Fruit fly (Drosophila melanogaster) whole organism, embryonic: Measurements from ENCODE around the gene CG4382.

Experiments
- Atf6 ChIP-seq: fragments of 200-800 bp; sonication (Bioruptor generic); IDR thresholded peaks from 2 replicates; pipeline ENCODE4 v1.3.6; 2022; ENCODE audit warnings: missing biosample characterization, missing genetic modification characterization
- CG12744 ChIP-seq: fragments of 200-800 bp; sonication (Bioruptor generic); optimal IDR thresholded peaks from 2 replicates; lab custom pipeline; 2016; ENCODE audit warnings: missing biosample characterization, missing genetic modification characterization
- CG12942 ChIP-seq: fragments of 200-800 bp; sonication (Bioruptor generic); optimal IDR thresholded peaks from 3 replicates; lab custom pipeline; 2016; ENCODE audit warnings: missing biosample characterization, missing genetic modification characterization
- CG13624 ChIP-seq: fragments of 200-800 bp; sonication (Bioruptor generic); optimal IDR thresholded peaks from 2 replicates; lab custom pipeline; 2016; ENCODE audit warnings: missing biosample characterization, missing genetic modification characterization
- CG14710 ChIP-seq: fragments of 200-800 bp; sonication (Bioruptor generic); optimal IDR thresholded peaks from 3 replicates; lab custom pipeline; 2019; ENCODE audit warnings: missing biosample characterization, mild to moderate bottlenecking, missing genetic modification characterization, moderate library complexity
- CG14965 ChIP-seq: fragments of 200-800 bp; sonication (Bioruptor generic); optimal IDR thresholded peaks from 2 replicates; lab custom pipeline; 2016; ENCODE audit warnings: missing biosample characterization, missing genetic modification characterization, borderline replicate concordance
- CG1603 ChIP-seq: fragments of 200-800 bp; sonication (Bioruptor generic); optimal IDR thresholded peaks from 2 replicates; lab custom pipeline; 2019; ENCODE audit warnings: missing biosample characterization, mild to moderate bottlenecking, missing genetic modification characterization, moderate library complexity
- CG3065 ChIP-seq: fragments of 200-800 bp; sonication (Bioruptor generic); optimal IDR thresholded peaks from 2 replicates; lab custom pipeline; 2016; ENCODE audit warnings: missing biosample characterization, missing genetic modification characterization
- CG4282 ChIP-seq: fragments of 200-800 bp; sonication (Bioruptor generic); optimal IDR thresholded peaks from 2 replicates; lab custom pipeline; 2016; ENCODE audit warnings: missing biosample characterization, missing genetic modification characterization
- CG6254 ChIP-seq: fragments of 200-800 bp; sonication (Bioruptor generic); optimal IDR thresholded peaks from 3 replicates; lab custom pipeline; 2017; ENCODE audit warnings: mild to moderate bottlenecking, missing biosample characterization, missing genetic modification reagents, missing genetic modification characterization
- CG6272 ChIP-seq: fragments of 200-800 bp; sonication (Bioruptor generic); IDR thresholded peaks from 2 replicates; pipeline ENCODE4 v1.3.6; 2022; ENCODE audit warnings: missing biosample characterization, missing genetic modification characterization
- CG7987 ChIP-seq: fragments of 200-800 bp; sonication (Bioruptor generic); optimal IDR thresholded peaks from 2 replicates; lab custom pipeline; 2018; ENCODE audit warnings: missing biosample characterization, mild to moderate bottlenecking, missing genetic modification characterization, moderate library complexity
- CG8290 ChIP-seq, 3 experiments: fragments of 200-800 bp; sonication (Bioruptor generic); optimal IDR thresholded peaks; 2 replicates each; lab custom pipeline; 2016 to 2019; ENCODE audit warnings: missing biosample characterization in 3 of 3, missing genetic modification characterization in 3 of 3, mild to moderate bottlenecking in 2 of 3, moderate library complexity in 1 of 3
- CG9437 ChIP-seq: fragments of 200-800 bp; sonication (Bioruptor generic); optimal IDR thresholded peaks from 2 replicates; lab custom pipeline; 2018; ENCODE audit warnings: missing biosample characterization, mild to moderate bottlenecking, missing genetic modification characterization
- CG9609 ChIP-seq: fragments of 200-800 bp; sonication (Bioruptor generic); optimal IDR thresholded peaks from 3 replicates; lab custom pipeline; 2016; ENCODE audit warnings: missing biosample characterization, missing genetic modification characterization
- CrebB ChIP-seq: fragments of 200-800 bp; sonication (Bioruptor generic); optimal IDR thresholded peaks from 3 replicates; lab custom pipeline; 2018; ENCODE audit warnings: missing biosample characterization, mild to moderate bottlenecking, missing genetic modification characterization
- Dbx ChIP-seq: fragments of 200-800 bp; sonication (Bioruptor generic); IDR thresholded peaks from 3 replicates; pipeline ENCODE4 v1.3.6; 2022; ENCODE audit warnings: missing biosample characterization, missing genetic modification characterization
- Dip3 ChIP-seq: fragments of 200-800 bp; sonication (Bioruptor generic); optimal IDR thresholded peaks from 3 replicates; lab custom pipeline; 2016; ENCODE audit warnings: missing biosample characterization, missing genetic modification characterization
- ERR ChIP-seq: fragments of 200-800 bp; sonication (Bioruptor generic); optimal IDR thresholded peaks from 2 replicates; lab custom pipeline; 2016; ENCODE audit warnings: missing biosample characterization, missing genetic modification characterization
- Eip74EF ChIP-seq, 2 experiments: fragments of 200-800 bp in 1 of 2; fragments of >200 bp in 1 of 2; sonication (Bioruptor generic) in 1 of 2; optimal IDR thresholded peaks; 2 replicates each; lab custom pipeline; 2017 to 2019; ENCODE audit warnings: missing biosample characterization in 2 of 2, missing genetic modification characterization in 2 of 2, mild to moderate bottlenecking in 1 of 2, moderate library complexity in 1 of 2
- H2.0 ChIP-seq: fragments of 200-800 bp; sonication (Bioruptor generic); IDR thresholded peaks from 2 replicates; pipeline ENCODE4 v1.3.6; 2022; ENCODE audit warnings: missing biosample characterization, missing genetic modification characterization
- HLH4C ChIP-seq: fragments of 200-800 bp; sonication (Bioruptor generic); IDR thresholded peaks from 3 replicates; pipeline ENCODE4 v1.3.6; 2022; ENCODE audit warnings: missing biosample characterization, missing genetic modification characterization; ENCODE audit not compliant: partially characterized antibody
- Max ChIP-seq: fragments of 200-800 bp; sonication (Bioruptor generic); optimal IDR thresholded peaks from 2 replicates; lab custom pipeline; 2016; ENCODE audit warnings: missing biosample characterization, mild to moderate bottlenecking, missing genetic modification characterization
- Rx ChIP-seq: fragments of 200-800 bp; sonication (Bioruptor generic); IDR thresholded peaks from 2 replicates; pipeline ENCODE4 v1.3.6; 2022; ENCODE audit warnings: missing biosample characterization, missing genetic modification characterization
- Scr ChIP-seq: fragments of 200-800 bp; sonication (Bioruptor generic); IDR thresholded peaks from 2 replicates; pipeline ENCODE4 v1.3.6; 2022; ENCODE audit warnings: missing biosample characterization, missing genetic modification characterization; ENCODE audit not compliant: partially characterized antibody
- Spps ChIP-seq: fragments of 200-800 bp; sonication (Bioruptor generic); optimal IDR thresholded peaks from 2 replicates; lab custom pipeline; 2018; ENCODE audit warnings: missing biosample characterization, mild to moderate bottlenecking, missing genetic modification characterization
- Sry-β ChIP-seq: fragments of 200-800 bp; sonication (Bioruptor generic); optimal IDR thresholded peaks from 2 replicates; lab custom pipeline; 2018; ENCODE audit warnings: missing biosample characterization, mild to moderate bottlenecking, missing genetic modification characterization, moderate library complexity
- Tbp ChIP-seq: fragments of >200 bp; optimal IDR thresholded peaks from 2 replicates; lab custom pipeline; 2018; ENCODE audit warnings: missing biosample characterization, missing genetic modification characterization
- Usf ChIP-seq: fragments of 200-800 bp; sonication (Bioruptor generic); optimal IDR thresholded peaks from 2 replicates; lab custom pipeline; 2017; ENCODE audit warnings: missing genotype, missing biosample characterization, missing genetic modification characterization
- bcd ChIP-seq: fragments of 200-800 bp; sonication (Bioruptor generic); optimal IDR thresholded peaks from 2 replicates; lab custom pipeline; 2017; ENCODE audit warnings: missing biosample characterization, mild to moderate bottlenecking, missing genetic modification characterization
- cad ChIP-seq: fragments of >200 bp; optimal IDR thresholded peaks from 2 replicates; lab custom pipeline; 2017; ENCODE audit warnings: missing biosample characterization, missing genetic modification characterization
- chm ChIP-seq: fragments of 200-800 bp; sonication (Bioruptor generic); IDR thresholded peaks from 2 replicates; pipeline ENCODE4 v1.3.6; 2022; ENCODE audit warnings: missing biosample characterization, missing genetic modification characterization
- crp ChIP-seq, 2 experiments: fragments of 200-800 bp; sonication (Bioruptor generic); optimal IDR thresholded peaks; 2 replicates in 1 of 2; 3 replicates in 1 of 2; lab custom pipeline; 2017; ENCODE audit warnings: missing biosample characterization in 2 of 2, missing genetic modification characterization in 2 of 2, mild to moderate bottlenecking in 1 of 2, moderate library complexity in 1 of 2
- dan ChIP-seq: fragments of 200-800 bp; sonication (Bioruptor generic); IDR thresholded peaks from 2 replicates; pipeline ENCODE4 v1.3.6; 2022; ENCODE audit warnings: missing biosample characterization, missing genetic modification characterization
- disco-r ChIP-seq: fragments of 200-800 bp; sonication (Bioruptor generic); optimal IDR thresholded peaks from 2 replicates; lab custom pipeline; 2016; ENCODE audit warnings: missing biosample characterization, missing genetic modification characterization
- fd102C ChIP-seq: fragments of 200-800 bp; sonication (Bioruptor generic); optimal IDR thresholded peaks from 2 replicates; lab custom pipeline; 2018; ENCODE audit warnings: missing biosample characterization, mild to moderate bottlenecking, missing genetic modification characterization, moderate library complexity
- gro ChIP-seq: fragments of 200-800 bp; sonication (Bioruptor generic); optimal IDR thresholded peaks from 2 replicates; lab custom pipeline; 2016; ENCODE audit warnings: missing biosample characterization, missing genetic modification characterization
- ham ChIP-seq: fragments of 200-800 bp; sonication (Bioruptor generic); IDR thresholded peaks from 2 replicates; pipeline ENCODE4 v1.3.6; 2022; ENCODE audit warnings: missing biosample characterization, missing genetic modification characterization
- lbe ChIP-seq: fragments of 200-800 bp; sonication (Bioruptor generic); optimal IDR thresholded peaks from 2 replicates; lab custom pipeline; 2016; ENCODE audit warnings: missing biosample characterization, mild to moderate bottlenecking, missing genetic modification characterization
- lilli ChIP-seq: fragments of 200-800 bp; sonication (Bioruptor generic); optimal IDR thresholded peaks from 3 replicates; lab custom pipeline; 2016; ENCODE audit warnings: missing biosample characterization, missing genetic modification characterization
- luna ChIP-seq: fragments of 200-800 bp; sonication (Bioruptor generic); optimal IDR thresholded peaks from 2 replicates; lab custom pipeline; 2016; ENCODE audit warnings: missing biosample characterization, missing genetic modification characterization
- maf-S ChIP-seq: fragments of 200-800 bp; sonication (Bioruptor generic); optimal IDR thresholded peaks from 2 replicates; lab custom pipeline; 2016; ENCODE audit warnings: missing biosample characterization, missing genetic modification characterization
- nau ChIP-seq: fragments of 200-800 bp; sonication (Bioruptor generic); optimal IDR thresholded peaks from 3 replicates; lab custom pipeline; 2017; ENCODE audit warnings: missing biosample characterization, mild to moderate bottlenecking, missing genetic modification characterization, missing genetic modification reagents
- pfk ChIP-seq: fragments of 200-800 bp; sonication (Bioruptor generic); optimal IDR thresholded peaks from 2 replicates; lab custom pipeline; 2018; ENCODE audit warnings: missing biosample characterization, mild to moderate bottlenecking, missing genetic modification characterization, moderate library complexity
- pho ChIP-seq: fragments of 200-800 bp; sonication (Bioruptor generic); optimal IDR thresholded peaks from 2 replicates; lab custom pipeline; 2016; ENCODE audit warnings: missing biosample characterization, missing genetic modification characterization
- rib ChIP-seq: fragments of 200-800 bp; sonication (Bioruptor generic); IDR thresholded peaks from 2 replicates; pipeline ENCODE4 v1.3.6; 2022; ENCODE audit warnings: missing biosample characterization, missing genetic modification characterization
- seq ChIP-seq: fragments of 200-800 bp; sonication (Bioruptor generic); IDR thresholded peaks from 2 replicates; pipeline ENCODE4 v1.3.6; 2022; ENCODE audit warnings: missing biosample characterization, missing genetic modification characterization
- so ChIP-seq: fragments of 200-800 bp; sonication (Bioruptor generic); IDR thresholded peaks from 3 replicates; pipeline ENCODE4 v1.3.6; 2022; ENCODE audit warnings: missing biosample characterization, missing genetic modification characterization
- tio ChIP-seq: fragments of 200-800 bp; sonication (Bioruptor generic); optimal IDR thresholded peaks from 2 replicates; lab custom pipeline; 2017; ENCODE audit warnings: missing biosample characterization, missing genetic modification characterization, inconsistent platforms
- usp ChIP-seq: fragments of >200 bp; optimal IDR thresholded peaks from 2 replicates; lab custom pipeline; 2017; ENCODE audit warnings: missing biosample characterization, missing genetic modification characterization
- zf30C ChIP-seq: fragments of 200-800 bp; sonication (Bioruptor generic); optimal IDR thresholded peaks from 3 replicates; lab custom pipeline; 2018; ENCODE audit warnings: missing biosample characterization, mild to moderate bottlenecking, missing genetic modification characterization

Gene CG4382

dm6 chr2L:9598390-9598789, 2.3 kb downstream of the CG4382 start (continued):
- TF ChIP-seq Max (GFP tag; lab: Kevin White, UChicago): peak; percentile 29
- TF ChIP-seq CG1603 (tag; lab: Kevin White, UChicago): peak; percentile 78
- no peak for TF ChIP-seq Dip3 (GFP tag; lab: Kevin White, UChicago)
- TF ChIP-seq maf-S (GFP tag; lab: Kevin White, UChicago): no peak
- TF ChIP-seq CrebB: no peak
- TF ChIP-seq CG6254: peak; percentile 70
- peak; percentile 35 for TF ChIP-seq CG8290 (GFP tag; optimal IDR thresholded peaks at IDR 0.05; lab: Kevin White, UChicago)
- peak in 1 of 2 experiments; percentile 20 for TF ChIP-seq CG8290 (tag; optimal IDR thresholded peaks at IDR 0.05; lab: Kevin White, UChicago)
- TF ChIP-seq lilli (GFP tag; lab: Kevin White, UChicago): no peak
- peak; percentile 28; the same call in 1 of the 2 replicates for TF ChIP-seq Atf6
- no peak for TF ChIP-seq gro (GFP tag; lab: Kevin White, UChicago)
- peak; percentile 66 for TF ChIP-seq zf30C (GFP tag; lab: Kevin White, UChicago)
- TF ChIP-seq crp (GFP tag; optimal IDR thresholded peaks at IDR 0.05; lab: Kevin White, UChicago): no peak
- TF ChIP-seq CG9437: no peak
- no peak for TF ChIP-seq Scr (GFP tag; lab: Robert Waterston, UW)
- no peak for TF ChIP-seq lbe
- TF ChIP-seq dan (GFP tag; lab: Robert Waterston, UW): peak; percentile 79
- TF ChIP-seq seq (GFP tag; lab: Robert Waterston, UW): peak; percentile 45; the same call in 1 of the 2 replicates
- TF ChIP-seq ham (GFP tag; lab: Robert Waterston, UW): no peak
- TF ChIP-seq tio: peak; percentile 0
- TF ChIP-seq pfk: no peak
- peak; percentile 75 for TF ChIP-seq fd102C (GFP tag; lab: Kevin White, UChicago)
- TF ChIP-seq ERR (GFP tag; lab: Kevin White, UChicago): no peak
- TF ChIP-seq CG3065 (GFP tag; lab: Kevin White, UChicago): no peak
- no peak for TF ChIP-seq nau (GFP tag; lab: Kevin White, UChicago)
- no peak for TF ChIP-seq CG9609 (GFP tag; lab: Kevin White, UChicago)
- TF ChIP-seq pho (GFP tag; lab: Kevin White, UChicago): no peak
- TF ChIP-seq Dbx (GFP tag; lab: Robert Waterston, UW): no peak
- peak; percentile 44 for TF ChIP-seq Usf (GFP tag; lab: Kevin White, UChicago)
- peak; percentile 75 for TF ChIP-seq H2.0 (GFP tag; lab: Robert Waterston, UW)
- TF ChIP-seq so (GFP tag; lab: Robert Waterston, UW): peak; percentile 61; the same call in 1 of the 3 replicates
- TF ChIP-seq CG14710 (tag; lab: Kevin White, UChicago): peak; percentile 78
- no peak for TF ChIP-seq CG4282 (GFP tag; lab: Kevin White, UChicago)
- TF ChIP-seq Tbp (GFP tag; lab: Kevin White, UChicago): no peak
- TF ChIP-seq Sry-β: no peak
- TF ChIP-seq cad (GFP tag; lab: Kevin White, UChicago): no peak
- TF ChIP-seq CG12744 (GFP tag; lab: Kevin White, UChicago): no peak
- no peak for TF ChIP-seq HLH4C (GFP tag; lab: Robert Waterston, UW)
- no peak for TF ChIP-seq luna (GFP tag; lab: Kevin White, UChicago)
- peak in 1 of 2 experiments; percentile 5 for TF ChIP-seq Eip74EF (GFP tag; optimal IDR thresholded peaks at IDR 0.05; lab: Kevin White, UChicago)
- no peak for TF ChIP-seq usp (GFP tag; lab: Kevin White, UChicago)
- peak; percentile 70 for TF ChIP-seq Spps
- TF ChIP-seq CG14965 (GFP tag; lab: Kevin White, UChicago): no peak
- no peak for TF ChIP-seq CG13624 (GFP tag; lab: Kevin White, UChicago)
- TF ChIP-seq Rx (GFP tag; lab: Robert Waterston, UW): peak; percentile 77
- TF ChIP-seq disco-r (GFP tag; lab: Kevin White, UChicago): no peak
- peak; percentile 84 for TF ChIP-seq chm (GFP tag; lab: Robert Waterston, UW)
- TF ChIP-seq CG6272: peak; percentile 52; the same call in 1 of the 2 replicates
- peak; percentile 3 for TF ChIP-seq CG12942 (GFP tag; lab: Kevin White, UChicago)
- TF ChIP-seq rib (GFP tag; lab: Robert Waterston, UW): no peak
- TF ChIP-seq bcd (GFP tag; lab: Kevin White, UChicago): peak; percentile 53
- no peak for TF ChIP-seq CG7987 (GFP tag; lab: Kevin White, UChicago)
